Fruit fly (Drosophila melanogaster) whole organism, prepupa: ENCODE measurements around the gene CG12609.

ENCODE experiments used
- CG1621 ChIP-seq: fragments of 200-800 bp; sonication (Bioruptor generic); optimal IDR thresholded peaks from 3 replicates; lab custom pipeline; 2018; ENCODE audit warnings: missing biosample characterization, mild to moderate bottlenecking, missing genetic modification characterization
- CG16779 ChIP-seq: fragments of 200-800 bp; sonication (Bioruptor generic); optimal IDR thresholded peaks from 3 replicates; lab custom pipeline; 2017; ENCODE audit warnings: missing biosample characterization, mild to moderate bottlenecking, missing genetic modification characterization
- CG3919 ChIP-seq: fragments of 200-800 bp; sonication (Bioruptor generic); optimal IDR thresholded peaks from 3 replicates; lab custom pipeline; 2016; ENCODE audit warnings: missing biosample characterization, missing genetic modification characterization
- Ets21C ChIP-seq: fragments of 200-800 bp; sonication (Bioruptor generic); optimal IDR thresholded peaks from 3 replicates; lab custom pipeline; 2016; ENCODE audit warnings: missing biosample characterization, missing genetic modification characterization
- Gug ChIP-seq: fragments of 200-800 bp; sonication (Bioruptor generic); IDR thresholded peaks from 2 replicates; pipeline ENCODE4 v1.3.6; 2022; ENCODE audit warnings: missing biosample characterization, missing genetic modification characterization
- esn ChIP-seq: fragments of 200-800 bp; sonication (Bioruptor generic); optimal IDR thresholded peaks from 2 replicates; lab custom pipeline; 2016; ENCODE audit warnings: missing biosample characterization, mild to moderate bottlenecking, missing genetic modification characterization, moderate library complexity
- fd59A ChIP-seq: fragments of 200-800 bp; sonication (Bioruptor generic); optimal IDR thresholded peaks from 2 replicates; lab custom pipeline; 2017; ENCODE audit warnings: missing biosample characterization, mild to moderate bottlenecking, missing genetic modification characterization, missing genetic modification reagents
- pdm3 ChIP-seq: fragments of 200-800 bp; sonication (Bioruptor generic); optimal IDR thresholded peaks from 3 replicates; lab custom pipeline; 2016; ENCODE audit warnings: missing biosample characterization, missing genetic modification characterization

dm6 chrX:18773817-18774216, 25.7 kb upstream of the CG12609 start, which contains the start of gene CCKLR-17D3:
- TF ChIP-seq esn (GFP tag; lab: Kevin White, UChicago) (no peak), Ets21C (no peak), pdm3 (GFP tag; lab: Kevin White, UChicago) (no peak), CG16779 (no peak), fd59A (GFP tag; lab: Kevin White, UChicago) (no peak), CG3919 (GFP tag; lab: Kevin White, UChicago) (no peak), CG1621 (tag; lab: Kevin White, UChicago) (no peak), Gug (GFP tag; lab: Robert Waterston, UW) (no peak)
